Fruit fly (Drosophila melanogaster): ENCODE data around the gene Lrp4.

The Lrp4 gene

dm6 chrX:15933504-15934225, 23.0 kb downstream of the Lrp4 start, which contains the start of gene Ranbp16 (continued):
- peak; percentile 8; the same call in 1 of the 2 replicates for TF ChIP-seq bbx (GFP tag; IDR thresholded peaks at IDR 0.05; ENCODE audit: partially characterized antibody)
- peak; percentile 39; the same call in 1 of the 3 replicates for TF ChIP-seq CG6791 (GFP tag; IDR thresholded peaks at IDR 0.05; ENCODE audit: partially characterized antibody)
- TF ChIP-seq usp (GFP tag; optimal IDR thresholded peaks at IDR 0.05), result no peak
- no peak for TF ChIP-seq Hand (GFP tag; optimal IDR thresholded peaks at IDR 0.05)
- no peak for TF ChIP-seq CG2120 (GFP tag; optimal IDR thresholded peaks at IDR 0.05)
- TF ChIP-seq tll (GFP tag; optimal IDR thresholded peaks at IDR 0.05), result peak in 1 of 2 experiments; percentile 2
- no peak for TF ChIP-seq cato (GFP tag; optimal IDR thresholded peaks at IDR 0.05; ENCODE audit: borderline replicate concordance)
- no peak for TF ChIP-seq sr (GFP tag; IDR thresholded peaks at IDR 0.05)
- no peak for TF ChIP-seq sima (GFP tag; optimal IDR thresholded peaks at IDR 0.05)
- TF ChIP-seq Sin3A (optimal IDR thresholded peaks at IDR 0.05), result no peak
- TF ChIP-seq CG12769 (tag; optimal IDR thresholded peaks at IDR 0.05), result no peak
- TF ChIP-seq CG30431 (GFP tag; optimal IDR thresholded peaks at IDR 0.05), result no peak
- no peak for TF ChIP-seq CTCF (GFP tag; optimal IDR thresholded peaks at IDR 0.05)
- peak; percentile 54 for TF ChIP-seq row (GFP tag; IDR thresholded peaks at IDR 0.05)
- TF ChIP-seq pfk (GFP tag; optimal IDR thresholded peaks at IDR 0.05), result peak; percentile 72
- TF ChIP-seq sob (GFP tag; IDR thresholded peaks at IDR 0.05), result no peak
- no peak for TF ChIP-seq Lpt (GFP tag; optimal IDR thresholded peaks at IDR 0.05)
- peak; percentile 54; the same call in 2 of the 3 replicates for TF ChIP-seq CG14860 (GFP tag; IDR thresholded peaks at IDR 0.05; ENCODE audit: partially characterized antibody)
- TF ChIP-seq vnd (GFP tag; IDR thresholded peaks at IDR 0.05; ENCODE audit: partially characterized antibody), result no peak
- TF ChIP-seq Atf-2 (GFP tag; optimal IDR thresholded peaks at IDR 0.05), result no peak
- TF ChIP-seq jing (GFP tag; optimal IDR thresholded peaks at IDR 0.05), result no peak
- TF ChIP-seq wek (GFP tag; optimal IDR thresholded peaks at IDR 0.05), result peak; percentile 16
- no peak for TF ChIP-seq CG2199 (GFP tag; IDR thresholded peaks at IDR 0.05)
- no peak for TF ChIP-seq CG17186 (GFP tag; optimal IDR thresholded peaks at IDR 0.05)
- no peak for TF ChIP-seq Doc3 (GFP tag; IDR thresholded peaks at IDR 0.05; ENCODE audit: partially characterized antibody)
- TF ChIP-seq lola (GFP tag; optimal IDR thresholded peaks at IDR 0.05), result peak in 1 of 3 experiments; percentile 80
- TF ChIP-seq Myb (GFP tag; optimal IDR thresholded peaks at IDR 0.05), result no peak
- TF ChIP-seq ato (GFP tag; IDR thresholded peaks at IDR 0.05; ENCODE audit: partially characterized antibody), result 0 out of 2 replicates have a peak, but pooled peaks have one; percentile 28
- no peak for TF ChIP-seq CG16863 (GFP tag; optimal IDR thresholded peaks at IDR 0.05)
- no peak for TF ChIP-seq CG16815 (GFP tag; optimal IDR thresholded peaks at IDR 0.05)
- TF ChIP-seq B-H2 (GFP tag; optimal IDR thresholded peaks at IDR 0.05), result no peak
- TF ChIP-seq kah (GFP tag; optimal IDR thresholded peaks at IDR 0.05), result no peak
- TF ChIP-seq gce (GFP tag; IDR thresholded peaks at IDR 0.05), result no peak
- no peak for TF ChIP-seq run (tag; optimal IDR thresholded peaks at IDR 0.05)
- TF ChIP-seq Hmr (GFP tag; optimal IDR thresholded peaks at IDR 0.05), result no peak
- no peak for TF ChIP-seq bsh (GFP tag; optimal IDR thresholded peaks at IDR 0.05)
- no peak for TF ChIP-seq CG12942 (GFP tag; optimal IDR thresholded peaks at IDR 0.05)
- TF ChIP-seq CG4730 (GFP tag; IDR thresholded peaks at IDR 0.05), result no peak
- TF ChIP-seq Dref (GFP tag; IDR thresholded peaks at IDR 0.05), result 0 out of 2 replicates have a peak, but pooled peaks have one; percentile 29
- TF ChIP-seq otp (GFP tag; IDR thresholded peaks at IDR 0.05), result no peak
- peak; percentile 62 for TF ChIP-seq gfzf (GFP tag; optimal IDR thresholded peaks at IDR 0.05)
- TF ChIP-seq CG13296 (GFP tag; optimal IDR thresholded peaks at IDR 0.05), result no peak
- no peak for TF ChIP-seq Lim3 (GFP tag; IDR thresholded peaks at IDR 0.05)
- no peak for TF ChIP-seq dm (GFP tag; optimal IDR thresholded peaks at IDR 0.05)
- no peak for TF ChIP-seq CG6689 (GFP tag; IDR thresholded peaks at IDR 0.05)
- no peak for TF ChIP-seq psq (GFP tag; optimal IDR thresholded peaks at IDR 0.05)
- no peak for TF ChIP-seq Sox100B (GFP tag; optimal IDR thresholded peaks at IDR 0.05)
- no peak for TF ChIP-seq Xrp1 (GFP tag; IDR thresholded peaks at IDR 0.05)
- TF ChIP-seq CG4617 (GFP tag; optimal IDR thresholded peaks at IDR 0.05; ENCODE audit: borderline replicate concordance), result peak; percentile 19
